Fruit fly (Drosophila melanogaster) whole organism, embryonic: ENCODE measurements around the gene Pcd.

Experiments used
- Adf1 ChIP-seq: fragments of 200-800 bp; sonication (Bioruptor generic); IDR thresholded peaks from 2 replicates; pipeline ENCODE4 v1.3.6; 2022; ENCODE audit warnings: missing biosample characterization, missing genetic modification characterization
- CG10209 ChIP-seq: fragments of 200-800 bp; sonication (Bioruptor generic); optimal IDR thresholded peaks from 3 replicates; lab custom pipeline; 2017; ENCODE audit warnings: missing biosample characterization, mild to moderate bottlenecking, missing genetic modification characterization, missing genetic modification reagents
- CG10267 ChIP-seq: fragments of 200-800 bp; sonication (Bioruptor generic); optimal IDR thresholded peaks from 2 replicates; lab custom pipeline; 2018; ENCODE audit warnings: missing biosample characterization, mild to moderate bottlenecking, missing genetic modification characterization, moderate library complexity
- CG10366 ChIP-seq: fragments of 200-800 bp; sonication (Bioruptor generic); IDR thresholded peaks from 2 replicates; pipeline ENCODE4 v1.3.6; 2022; ENCODE audit warnings: missing biosample characterization, missing genetic modification characterization
- CG12391 ChIP-seq: fragments of 200-800 bp; sonication (Bioruptor generic); optimal IDR thresholded peaks from 3 replicates; lab custom pipeline; 2018; ENCODE audit warnings: missing biosample characterization, mild to moderate bottlenecking, missing genetic modification characterization, moderate library complexity
- CG12942 ChIP-seq: fragments of 200-800 bp; sonication (Bioruptor generic); optimal IDR thresholded peaks from 3 replicates; lab custom pipeline; 2016; ENCODE audit warnings: missing biosample characterization, missing genetic modification characterization
- CG1529 ChIP-seq: fragments of 200-800 bp; sonication (Bioruptor generic); optimal IDR thresholded peaks from 3 replicates; lab custom pipeline; 2018; ENCODE audit warnings: missing biosample characterization, missing genetic modification characterization
- CG15601 ChIP-seq: fragments of 200-800 bp; sonication (Bioruptor generic); optimal IDR thresholded peaks from 3 replicates; lab custom pipeline; 2019; ENCODE audit warnings: missing biosample characterization, mild to moderate bottlenecking, missing genetic modification characterization, moderate library complexity
- CG1602 ChIP-seq: fragments of 200-800 bp; sonication (Bioruptor generic); optimal IDR thresholded peaks from 3 replicates; lab custom pipeline; 2016; ENCODE audit warnings: missing biosample characterization, missing genetic modification characterization
- CG1647 ChIP-seq: fragments of 200-800 bp; sonication (Bioruptor generic); optimal IDR thresholded peaks from 3 replicates; lab custom pipeline; 2016; ENCODE audit warnings: missing biosample characterization, missing genetic modification characterization
- CG17568 ChIP-seq: fragments of 200-800 bp; sonication (Bioruptor generic); optimal IDR thresholded peaks from 2 replicates; lab custom pipeline; 2018; ENCODE audit warnings: missing biosample characterization, mild to moderate bottlenecking, missing genetic modification characterization, moderate library complexity
- CG1832 ChIP-seq: fragments of 200-800 bp; sonication (Bioruptor generic); optimal IDR thresholded peaks from 2 replicates; lab custom pipeline; 2017; ENCODE audit warnings: missing biosample characterization, mild to moderate bottlenecking, missing genetic modification characterization, inconsistent platforms
- CG2199 ChIP-seq: fragments of 200-800 bp; sonication (Bioruptor generic); IDR thresholded peaks from 3 replicates; pipeline ENCODE4 v1.3.6; 2022; ENCODE audit warnings: missing biosample characterization, missing genetic modification characterization
- CG2678 ChIP-seq: fragments of 200-800 bp; sonication (Bioruptor generic); optimal IDR thresholded peaks from 3 replicates; lab custom pipeline; 2019; ENCODE audit warnings: missing biosample characterization, mild to moderate bottlenecking, missing genetic modification characterization, moderate library complexity
- CG2712 ChIP-seq: fragments of 200-800 bp; optimal IDR thresholded peaks from 3 replicates; lab custom pipeline; 2019; ENCODE audit warnings: missing biosample characterization, mild to moderate bottlenecking, missing genetic modification characterization, moderate library complexity
- CG30431 ChIP-seq: fragments of 200-800 bp; sonication (Bioruptor generic); optimal IDR thresholded peaks from 2 replicates; lab custom pipeline; 2017; ENCODE audit warnings: missing biosample characterization, missing genetic modification characterization
- CG31441 ChIP-seq: fragments of 200-800 bp; sonication (Bioruptor generic); IDR thresholded peaks from 2 replicates; pipeline ENCODE4 v1.3.6; 2022; ENCODE audit warnings: missing biosample characterization, missing genetic modification characterization
- CG32767 ChIP-seq: fragments of 200-800 bp; sonication (Bioruptor generic); IDR thresholded peaks from 2 replicates; pipeline ENCODE4 v1.3.6; 2022; ENCODE audit warnings: missing biosample characterization, missing genetic modification characterization
- CG6813 ChIP-seq: fragments of 200-800 bp; sonication (Bioruptor generic); optimal IDR thresholded peaks from 2 replicates; lab custom pipeline; 2017; ENCODE audit warnings: missing biosample characterization, missing genetic modification characterization, mild to moderate bottlenecking, moderate library complexity, missing genetic modification reagents
- CG7357 ChIP-seq: fragments of 200-800 bp; sonication (Bioruptor generic); IDR thresholded peaks from 3 replicates; pipeline ENCODE4 v1.3.6; 2022; ENCODE audit warnings: missing biosample characterization, missing genetic modification characterization
- CG7556 ChIP-seq: fragments of 200-800 bp; sonication (Bioruptor generic); optimal IDR thresholded peaks from 2 replicates; lab custom pipeline; 2017; ENCODE audit warnings: missing biosample characterization, mild to moderate bottlenecking, missing genetic modification characterization
- CG7963 ChIP-seq: fragments of 200-800 bp; sonication (Bioruptor generic); IDR thresholded peaks from 3 replicates; pipeline ENCODE4 v1.3.6; 2022; ENCODE audit warnings: missing biosample characterization, missing genetic modification characterization; ENCODE audit not compliant: partially characterized antibody
- CG8478 ChIP-seq: fragments of >200 bp; optimal IDR thresholded peaks from 2 replicates; lab custom pipeline; 2018
- CG8924 ChIP-seq: fragments of 200-800 bp; optimal IDR thresholded peaks from 3 replicates; lab custom pipeline; 2019; ENCODE audit warnings: missing biosample characterization, mild to moderate bottlenecking, missing genetic modification characterization, moderate library complexity
- CTCF ChIP-seq: fragments of 200-800 bp; sonication (Bioruptor generic); optimal IDR thresholded peaks from 2 replicates; lab custom pipeline; 2017; ENCODE audit warnings: missing biosample characterization, mild to moderate bottlenecking, missing genetic modification characterization, moderate library complexity
- Dbx ChIP-seq: fragments of 200-800 bp; sonication (Bioruptor generic); IDR thresholded peaks from 3 replicates; pipeline ENCODE4 v1.3.6; 2022; ENCODE audit warnings: missing biosample characterization, missing genetic modification characterization
- Dll ChIP-seq: fragments of 200-800 bp; sonication (Bioruptor generic); IDR thresholded peaks from 4 replicates; pipeline ENCODE4 v1.3.6; 2022; ENCODE audit warnings: missing biosample characterization, missing genetic modification characterization; ENCODE audit not compliant: partially characterized antibody
- Jarid2 ChIP-seq: fragments of 200-800 bp; sonication (Bioruptor generic); optimal IDR thresholded peaks from 3 replicates; lab custom pipeline; 2017; ENCODE audit warnings: mild to moderate bottlenecking, missing biosample characterization, missing genetic modification reagents, missing genetic modification characterization
- Nf-YA ChIP-seq: fragments of 200-800 bp; sonication (Bioruptor generic); IDR thresholded peaks from 2 replicates; pipeline ENCODE4 v1.3.6; 2022; ENCODE audit warnings: missing biosample characterization, missing genetic modification characterization
- NfI ChIP-seq: fragments of 200-800 bp; sonication (Bioruptor generic); optimal IDR thresholded peaks from 3 replicates; lab custom pipeline; 2018; ENCODE audit warnings: missing biosample characterization, mild to moderate bottlenecking, missing genetic modification characterization, moderate library complexity
- Tbp ChIP-seq: fragments of >200 bp; optimal IDR thresholded peaks from 2 replicates; lab custom pipeline; 2018; ENCODE audit warnings: missing biosample characterization, missing genetic modification characterization
- Xbp1 ChIP-seq: fragments of 200-800 bp; sonication (Bioruptor generic); optimal IDR thresholded peaks from 3 replicates; lab custom pipeline; 2016; ENCODE audit warnings: missing biosample characterization, mild to moderate bottlenecking, missing genetic modification characterization
- ap ChIP-seq: fragments of 200-800 bp; sonication (Bioruptor generic); IDR thresholded peaks from 2 replicates; pipeline ENCODE4 v1.3.6; 2022; ENCODE audit warnings: missing biosample characterization, missing genetic modification characterization
- ara ChIP-seq: fragments of 200-800 bp; sonication (Bioruptor generic); IDR thresholded peaks from 2 replicates; pipeline ENCODE4 v1.3.6; 2022; ENCODE audit warnings: missing biosample characterization, missing genetic modification characterization
- bcd ChIP-seq: fragments of 200-800 bp; sonication (Bioruptor generic); optimal IDR thresholded peaks from 2 replicates; lab custom pipeline; 2017; ENCODE audit warnings: missing biosample characterization, mild to moderate bottlenecking, missing genetic modification characterization
- bsh ChIP-seq, 2 experiments: fragments of 200-800 bp; sonication (Bioruptor generic); optimal IDR thresholded peaks; 2 replicates each; lab custom pipeline; 2017 to 2018; ENCODE audit warnings: mild to moderate bottlenecking in 2 of 2, missing biosample characterization in 2 of 2, missing genetic modification characterization in 2 of 2, moderate library complexity in 1 of 2
- cg ChIP-seq: fragments of 200-800 bp; sonication (Bioruptor generic); optimal IDR thresholded peaks from 3 replicates; lab custom pipeline; 2019; ENCODE audit warnings: missing biosample characterization, mild to moderate bottlenecking, missing genetic modification characterization, moderate library complexity
- grau ChIP-seq: fragments of 200-800 bp; optimal IDR thresholded peaks from 3 replicates; lab custom pipeline; 2019; ENCODE audit warnings: missing biosample characterization, mild to moderate bottlenecking, missing genetic modification characterization, moderate library complexity
- kni ChIP-seq: fragments of 200-800 bp; sonication (Bioruptor generic); optimal IDR thresholded peaks from 3 replicates; lab custom pipeline; 2017; ENCODE audit warnings: mild to moderate bottlenecking, missing biosample characterization, missing genetic modification reagents, missing genetic modification characterization
- lov ChIP-seq, 2 experiments: fragments of 200-800 bp in 1 of 2; fragments of >200 bp in 1 of 2; sonication (Bioruptor generic) in 1 of 2; IDR thresholded peaks in 1 of 2; optimal IDR thresholded peaks in 1 of 2; 2 replicates in 1 of 2; 3 replicates in 1 of 2; pipeline versions ENCODE4 v1.3.6 to Lab custom; 2017 to 2022; ENCODE audit warnings: missing biosample characterization in 1 of 2, missing genetic modification characterization in 1 of 2
- odd ChIP-seq: fragments of 200-800 bp; sonication (Bioruptor generic); optimal IDR thresholded peaks from 2 replicates; lab custom pipeline; 2017; ENCODE audit warnings: missing biosample characterization, mild to moderate bottlenecking, missing genetic modification characterization
- phol ChIP-seq: fragments of 200-800 bp; sonication (Bioruptor generic); optimal IDR thresholded peaks from 3 replicates; lab custom pipeline; 2018; ENCODE audit warnings: missing biosample characterization, mild to moderate bottlenecking, missing genetic modification characterization, moderate library complexity
- pzg ChIP-seq: fragments of 200-800 bp; sonication (Bioruptor generic); optimal IDR thresholded peaks from 3 replicates; lab custom pipeline; 2018; ENCODE audit warnings: missing biosample characterization, mild to moderate bottlenecking, missing genetic modification characterization, moderate library complexity
- run ChIP-seq: fragments of 200-800 bp; sonication (Bioruptor generic); optimal IDR thresholded peaks from 3 replicates; lab custom pipeline; 2018; ENCODE audit warnings: missing biosample characterization, mild to moderate bottlenecking, missing genetic modification characterization
- slp2 ChIP-seq: fragments of 200-800 bp; sonication (Bioruptor generic); optimal IDR thresholded peaks from 2 replicates; lab custom pipeline; 2016; ENCODE audit warnings: missing biosample characterization, missing genetic modification characterization
- sna ChIP-seq: fragments of 200-800 bp; sonication (Bioruptor generic); IDR thresholded peaks from 2 replicates; pipeline ENCODE4 v1.3.6; 2022; ENCODE audit warnings: missing biosample characterization, missing genetic modification characterization; ENCODE audit not compliant: partially characterized antibody
- sqz ChIP-seq: fragments of 200-800 bp; sonication (Bioruptor generic); optimal IDR thresholded peaks from 3 replicates; lab custom pipeline; 2018; ENCODE audit warnings: missing biosample characterization, mild to moderate bottlenecking, missing genetic modification characterization
- sug ChIP-seq: fragments of 200-800 bp; optimal IDR thresholded peaks from 2 replicates; lab custom pipeline; 2019; ENCODE audit warnings: missing biosample characterization, mild to moderate bottlenecking, missing genetic modification characterization, moderate library complexity
- tll ChIP-seq, 2 experiments: fragments of 200-800 bp in 1 of 2; fragments of >200 bp in 1 of 2; sonication (Bioruptor generic) in 1 of 2; optimal IDR thresholded peaks; 2 replicates each; lab custom pipeline; 2017 to 2019; ENCODE audit warnings: missing biosample characterization in 2 of 2, missing genetic modification characterization in 2 of 2, mild to moderate bottlenecking in 1 of 2, moderate library complexity in 1 of 2
- ttk ChIP-seq: fragments of 200-800 bp; sonication (Bioruptor generic); IDR thresholded peaks from 2 replicates; pipeline ENCODE4 v2.1.2; 2022; ENCODE audit warnings: missing biosample characterization, missing genetic modification characterization
- tup ChIP-seq: fragments of 200-800 bp; sonication (Bioruptor generic); optimal IDR thresholded peaks from 2 replicates; lab custom pipeline; 2016; ENCODE audit warnings: missing biosample characterization, mild to moderate bottlenecking, missing genetic modification characterization, moderate library complexity

Gene Pcd

dm6 chr3R:29690539-29690852 is 32.5 kb upstream of the Pcd start (continued):
- TF ChIP-seq CG31441: peak; percentile 52; the same call in 1 of the 2 replicates
- TF ChIP-seq slp2 (GFP tag; lab: Kevin White, UChicago): peak; percentile 11
- TF ChIP-seq sna (GFP tag; lab: Robert Waterston, UW): no peak
- peak; percentile 26 for TF ChIP-seq CG1602 (GFP tag; lab: Kevin White, UChicago)
- TF ChIP-seq NfI (GFP tag; lab: Kevin White, UChicago): peak; percentile 7
- TF ChIP-seq bcd (GFP tag; lab: Kevin White, UChicago): no peak
- TF ChIP-seq phol (tag; lab: Kevin White, UChicago): peak; percentile 61
- peak; percentile 25 for TF ChIP-seq CG6813 (GFP tag; lab: Kevin White, UChicago)
- TF ChIP-seq CG7357 (GFP tag; lab: Robert Waterston, UW): 0 out of 3 replicates have a peak, but pooled peaks have one; percentile 18
- TF ChIP-seq kni (GFP tag; lab: Kevin White, UChicago): peak; percentile 9
- TF ChIP-seq CG12942: peak; percentile 4
- peak; percentile 37 for TF ChIP-seq CG8924 (tag; lab: Kevin White, UChicago)
- peak; percentile 37 for TF ChIP-seq Xbp1 (GFP tag; lab: Kevin White, UChicago)
- no peak for TF ChIP-seq CG1832
- TF ChIP-seq CG30431 (GFP tag; lab: Kevin White, UChicago): peak; percentile 8
- peak; percentile 8 for TF ChIP-seq CG17568 (GFP tag; lab: Kevin White, UChicago)
- peak; percentile 58 for TF ChIP-seq grau (tag; lab: Kevin White, UChicago)
- TF ChIP-seq CG7556: peak; percentile 46
- TF ChIP-seq lov (optimal IDR thresholded peaks at IDR 0.05; lab: Kevin White, UChicago): no peak
- no peak for TF ChIP-seq lov (GFP tag; IDR thresholded peaks at IDR 0.05; lab: Robert Waterston, UW)
- TF ChIP-seq ara (GFP tag; lab: Robert Waterston, UW): no peak
- no peak for TF ChIP-seq run
- peak; percentile 52 for TF ChIP-seq CG10209 (GFP tag; lab: Kevin White, UChicago)
- TF ChIP-seq CG7963 (GFP tag; lab: Robert Waterston, UW): no peak
- TF ChIP-seq bsh (GFP tag; optimal IDR thresholded peaks at IDR 0.05; lab: Kevin White, UChicago): peak in 1 of 2 experiments; percentile 77
- no peak for TF ChIP-seq CG2199
- peak; percentile 29; the same call in 1 of the 2 replicates for TF ChIP-seq CG32767 (GFP tag; lab: Robert Waterston, UW)
- peak; percentile 62 for TF ChIP-seq CG2678
- peak; percentile 8 for TF ChIP-seq CG15601 (tag; lab: Kevin White, UChicago)
- TF ChIP-seq CG10267: peak; percentile 30
- TF ChIP-seq, all 482 proteins: peak for 130

- peak; percentile 20; the same call in 1 of the 2 replicates for TF ChIP-seq Adf1 (GFP tag; lab: Robert Waterston, UW)
- peak; percentile 4 for TF ChIP-seq CG8478
- TF ChIP-seq cg (GFP tag; lab: Kevin White, UChicago): peak; percentile 78
- TF ChIP-seq ap (GFP tag; lab: Robert Waterston, UW): no peak
- TF ChIP-seq ttk (GFP tag; lab: Robert Waterston, UW): no peak
- TF ChIP-seq Nf-YA (GFP tag; lab: Robert Waterston, UW): 0 out of 2 replicates have a peak, but pooled peaks have one; percentile 37
- no peak for TF ChIP-seq CG1647 (GFP tag; lab: Kevin White, UChicago)
- no peak for TF ChIP-seq CG10366
- TF ChIP-seq odd (GFP tag; lab: Kevin White, UChicago): no peak
- TF ChIP-seq Dbx (GFP tag; lab: Robert Waterston, UW): no peak
- no peak for TF ChIP-seq CG2712 (tag; lab: Kevin White, UChicago)
- TF ChIP-seq sqz (GFP tag; lab: Kevin White, UChicago): no peak
- no peak for TF ChIP-seq Tbp (GFP tag; lab: Kevin White, UChicago)
- no peak for TF ChIP-seq sug (tag; lab: Kevin White, UChicago)
- no peak for TF ChIP-seq CG12391
- no peak for TF ChIP-seq CG1529 (GFP tag; lab: Kevin White, UChicago)
- no peak for TF ChIP-seq tup (GFP tag; lab: Kevin White, UChicago)
- no peak for TF ChIP-seq tll (GFP tag; optimal IDR thresholded peaks at IDR 0.05; lab: Kevin White, UChicago)
- no peak for TF ChIP-seq CTCF (GFP tag; lab: Kevin White, UChicago)
- TF ChIP-seq pzg (GFP tag; lab: Kevin White, UChicago): no peak
- 0 out of 4 replicates have a peak, but pooled peaks have one; percentile 28 for TF ChIP-seq Dll (GFP tag; lab: Robert Waterston, UW)
- peak; percentile 42 for TF ChIP-seq Jarid2 (GFP tag; lab: Kevin White, UChicago)
These were observed 31.9 kb upstream of the Pcd start for dm6 chr3R:29690960-29691527.
